Worm (Caenorhabditis elegans) whole organism, L4 larva: Measurements from ENCODE around the gene spi-1.

Experiments used
- F10B5.3 ChIP-seq: sonication (generic microtip); optimal IDR thresholded peaks from 2 replicates; lab custom pipeline; 2016; ENCODE audit warnings: mild to moderate bottlenecking, missing genetic modification characterization, missing compliant biosample characterization
- Y48G9A.11 ChIP-seq: fragments of 200-800 bp; sonication (Bioruptor generic); IDR thresholded peaks from 2 replicates; pipeline ENCODE4 v1.3.6; 2022; ENCODE audit warnings: missing genetic modification reagents, missing genetic modification characterization, missing compliant biosample characterization
- ZK546.5 ChIP-seq, 2 experiments: sonication (generic microtip); optimal IDR thresholded peaks; 2 replicates each; lab custom pipeline; 2017; ENCODE audit warnings: missing biosample characterization in 2 of 2, missing genetic modification characterization in 2 of 2
- aha-1 ChIP-seq: fragments of 150-350 bp; peaks from one replicate; lab custom pipeline; 2014; ENCODE audit warnings: missing biosample characterization, missing genetic modification characterization
- ama-1 ChIP-seq: fragments of 150-350 bp; optimal IDR thresholded peaks from 2 replicates; lab custom pipeline; 2014; ENCODE audit warnings: inconsistent platforms, mixed read lengths
- arid-1 ChIP-seq: fragments of 200-800 bp; sonication (Bioruptor generic); conservative IDR thresholded peaks from 2 replicates; pipeline ENCODE4 v1.3.6; 2022; ENCODE audit warnings: missing genetic modification reagents, missing genetic modification characterization, missing compliant biosample characterization
- attf-4 ChIP-seq: sonication (generic microtip); optimal IDR thresholded peaks from 3 replicates; lab custom pipeline; 2017; ENCODE audit warnings: missing biosample characterization, missing genetic modification characterization
- ceh-28 ChIP-seq: fragments of 150-350 bp; optimal IDR thresholded peaks from 2 replicates; lab custom pipeline; 2014; ENCODE audit warnings: missing biosample characterization, missing genetic modification reagents, missing genetic modification characterization
- ceh-82 ChIP-seq: sonication (generic microtip); optimal IDR thresholded peaks from 2 replicates; lab custom pipeline; 2017; ENCODE audit warnings: missing biosample characterization, missing genetic modification characterization
- cey-2 ChIP-seq: sonication (generic microtip); optimal IDR thresholded peaks from 3 replicates; lab custom pipeline; 2017; ENCODE audit warnings: missing genetic modification characterization, mild to moderate bottlenecking, missing compliant biosample characterization, antibody characterized with exemption, borderline replicate concordance; ENCODE audit not compliant: insufficient read depth
- daf-19 ChIP-seq: fragments of 200-800 bp; sonication (Bioruptor generic); conservative IDR thresholded peaks from 2 replicates; pipeline ENCODE4 v1.3.6; 2022; ENCODE audit warnings: missing genetic modification characterization, missing compliant biosample characterization
- dmd-8 ChIP-seq: fragments of 200-800 bp; sonication (Bioruptor generic); IDR thresholded peaks from 2 replicates; pipeline ENCODE4 v1.3.6; 2022; ENCODE audit warnings: missing genetic modification characterization, missing compliant biosample characterization
- egl-27 ChIP-seq: sonication (generic microtip); optimal IDR thresholded peaks from 3 replicates; lab custom pipeline; 2017; ENCODE audit warnings: missing biosample characterization, missing genetic modification reagents, missing genetic modification characterization
- egl-43 ChIP-seq: fragments of 200-800 bp; sonication (Bioruptor generic); IDR thresholded peaks from 2 replicates; pipeline ENCODE4 v1.3.6; 2022; ENCODE audit warnings: missing genetic modification reagents, missing genetic modification characterization, missing compliant biosample characterization
- fos-1 ChIP-seq: fragments of 150-350 bp; optimal IDR thresholded peaks from 2 replicates; lab custom pipeline; 2014; ENCODE audit warnings: missing biosample characterization, missing genetic modification characterization
- hlh-11 ChIP-seq: fragments of 200-800 bp; sonication (Bioruptor generic); optimal IDR thresholded peaks from 2 replicates; lab custom pipeline; 2018; ENCODE audit warnings: mild to moderate bottlenecking, missing genetic modification characterization, missing compliant biosample characterization
- lim-7 ChIP-seq: fragments of 200-800 bp; sonication (Bioruptor generic); IDR thresholded peaks from 2 replicates; pipeline ENCODE4 v1.3.6; 2022; ENCODE audit warnings: missing genetic modification characterization, missing compliant biosample characterization
- lin-13 ChIP-seq: fragments of 150-350 bp; optimal IDR thresholded peaks from 2 replicates; lab custom pipeline; 2014; ENCODE audit warnings: missing biosample characterization, missing genetic modification reagents, missing genetic modification characterization
- lir-3 ChIP-seq: sonication (generic microtip); optimal IDR thresholded peaks from 2 replicates; lab custom pipeline; 2016; ENCODE audit warnings: mild to moderate bottlenecking, missing genetic modification characterization, missing compliant biosample characterization
- nhr-102 ChIP-seq: sonication (generic microtip); optimal IDR thresholded peaks from 2 replicates; lab custom pipeline; 2016; ENCODE audit warnings: mild to moderate bottlenecking, missing genetic modification characterization, moderate library complexity, missing compliant biosample characterization
- nhr-111 ChIP-seq: fragments of 200-800 bp; sonication (Bioruptor generic); optimal IDR thresholded peaks from 2 replicates; lab custom pipeline; 2018; ENCODE audit warnings: mild to moderate bottlenecking, missing genetic modification characterization, missing compliant biosample characterization
- nhr-28 ChIP-seq: fragments of 150-350 bp; optimal IDR thresholded peaks from 2 replicates; lab custom pipeline; 2014; ENCODE audit warnings: missing biosample characterization, missing genetic modification characterization
- nhr-48 ChIP-seq: sonication (generic microtip); optimal IDR thresholded peaks from 2 replicates; lab custom pipeline; 2016; ENCODE audit warnings: mild to moderate bottlenecking, missing genetic modification characterization, missing compliant biosample characterization
- nhr-76 ChIP-seq: fragments of 150-350 bp; optimal IDR thresholded peaks from 2 replicates; lab custom pipeline; 2014; ENCODE audit warnings: missing biosample characterization, missing genetic modification characterization
- pqm-1 ChIP-seq: sonication (generic microtip); optimal IDR thresholded peaks from 2 replicates; lab custom pipeline; 2017; ENCODE audit warnings: missing biosample characterization, missing genetic modification characterization
- sdz-12 ChIP-seq: fragments of 200-800 bp; sonication (Bioruptor generic); optimal IDR thresholded peaks from 2 replicates; lab custom pipeline; 2018; ENCODE audit warnings: mild to moderate bottlenecking, missing genetic modification characterization, missing compliant biosample characterization
- snpc-4 ChIP-seq: fragments of 150-350 bp; optimal IDR thresholded peaks from 2 replicates; lab custom pipeline; 2014; ENCODE audit warnings: missing biosample characterization, missing genetic modification characterization
- tag-97 ChIP-seq: fragments of 200-800 bp; sonication (Bioruptor generic); IDR thresholded peaks from 2 replicates; pipeline ENCODE4 v1.3.6; 2022; ENCODE audit warnings: missing genetic modification characterization, missing compliant biosample characterization
- unc-39 ChIP-seq: sonication (generic microtip); optimal IDR thresholded peaks from 2 replicates; lab custom pipeline; 2017; ENCODE audit warnings: missing biosample characterization, missing genetic modification characterization
- unc-62 ChIP-seq, 3 experiments: fragments of 150-350 bp in 1 of 3; sonication (generic microtip); optimal IDR thresholded peaks in 2 of 3; peaks in 1 of 3; 1 replicate in 1 of 3; 2 replicates in 2 of 3; lab custom pipeline; 2014 to 2017; ENCODE audit warnings: missing biosample characterization in 3 of 3, missing genetic modification characterization in 3 of 3, missing genetic modification reagents in 3 of 3, missing genotype in 1 of 3
- vab-7 ChIP-seq: fragments of 200-800 bp; sonication (Bioruptor generic); IDR thresholded peaks from 2 replicates; pipeline ENCODE4 v1.3.6; 2022; ENCODE audit warnings: missing genetic modification reagents, missing genetic modification characterization, missing compliant biosample characterization
- zfp-2 ChIP-seq: sonication (generic microtip); optimal IDR thresholded peaks from 2 replicates; lab custom pipeline; 2016; ENCODE audit warnings: mild to moderate bottlenecking, missing genetic modification characterization, missing compliant biosample characterization
- ztf-11 ChIP-seq: fragments of 150-350 bp; optimal IDR thresholded peaks from 2 replicates; lab custom pipeline; 2014; ENCODE audit warnings: missing biosample characterization, missing genetic modification characterization
- ztf-7 ChIP-seq: fragments of 150-350 bp; optimal IDR thresholded peaks from 2 replicates; lab custom pipeline; 2014; ENCODE audit warnings: missing biosample characterization, missing genetic modification characterization

spi-1 gene

DNA sequence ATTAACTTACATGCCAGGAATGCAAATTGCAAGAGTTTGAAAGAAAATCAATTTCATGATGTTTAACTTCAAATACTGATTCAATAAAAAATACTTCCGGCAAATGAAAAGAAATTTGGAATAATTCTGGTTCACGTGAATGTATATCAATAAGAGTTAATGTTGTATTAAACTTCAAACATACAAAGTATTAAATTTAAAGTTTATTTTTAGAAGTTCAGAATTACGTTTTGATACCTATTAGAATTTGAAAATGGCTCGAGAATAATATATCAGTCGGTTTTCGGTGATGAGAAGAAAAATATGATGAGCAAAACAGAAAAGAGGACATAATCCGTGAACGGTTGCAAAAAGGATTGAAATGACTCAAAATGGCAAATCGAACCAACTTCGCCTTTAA is 6.4 kb upstream of the spi-1 start, which contains the start of gene D1022.9:
TSS of gene D1022.9 (minus strand) at position 101 of the 400 bp plus-strand sequence.
- TF ChIP-seq tag-97 (GFP tag; lab: Robert Waterston, UW) (no peak), fos-1 (tag; lab: Kevin White, UChicago) (no peak), ceh-82 (tag; lab: Kevin White, UChicago) (no peak), arid-1 (no peak), cey-2 (tag; lab: Kevin White, UChicago) (no peak), egl-27 (no peak), nhr-48 (tag; lab: Kevin White, UChicago) (no peak), ceh-28 (tag; lab: Kevin White, UChicago) (no peak), hlh-11 (tag; lab: Kevin White, UChicago) (no peak), lin-13 (GFP tag; lab: Kevin White, UChicago) (no peak), sdz-12 (GFP tag; lab: Kevin White, UChicago) (no peak), nhr-111 (no peak), attf-4 (tag; lab: Kevin White, UChicago) (no peak), ztf-7 (no peak), F10B5.3 (no peak), ama-1 (no peak), unc-62 (GFP tag; optimal IDR thresholded peaks at IDR 0.05 in 1 of 2; lab: Kevin White, UChicago) (no peak), unc-62 (tag; optimal IDR thresholded peaks at IDR 0.05; lab: Kevin White, UChicago) (no peak), egl-43 (no peak), lir-3 (tag; lab: Kevin White, UChicago) (no peak)
- TF ChIP-seq, all 104 proteins: peak for 0

DNA sequence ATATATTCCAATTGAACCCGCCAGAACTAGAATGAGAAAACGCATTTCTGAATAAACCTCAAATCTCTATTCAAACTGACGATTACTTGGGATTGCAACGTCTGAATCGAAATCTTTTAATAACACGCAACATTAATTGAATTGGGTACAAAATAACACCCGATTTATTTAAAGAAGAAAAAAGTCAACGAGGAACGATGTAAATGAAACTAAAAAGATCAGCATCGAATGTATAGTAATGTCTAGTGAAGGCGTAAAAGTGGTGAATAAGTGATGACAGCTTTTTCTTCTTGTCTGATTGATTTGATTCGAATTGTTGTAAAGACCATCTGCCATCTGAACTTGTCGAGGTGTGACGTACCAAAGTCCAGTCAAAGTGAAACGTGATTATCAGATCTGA is 2.4 kb upstream of the spi-1 start, which contains the start of gene nas-23:
TSS of gene nas-23 (minus strand) at position 101 of the 400 bp plus-strand sequence.
- TF ChIP-seq aha-1 (tag; lab: Kevin White, UChicago) (peak; percentile 73), Y48G9A.11 (GFP tag; lab: Robert Waterston, UW) (no peak)
- TF ChIP-seq, all 104 proteins: peak for 1

ce11 chrII:7494155-7494554 is 1.9 kb upstream of the spi-1 start, which contains the start of gene R10H1.1:
Gene R10H1.1, plus strand, starts transcription at chrII:7494455.
- TF ChIP-seq nhr-28 (tag; lab: Kevin White, UChicago) (peak; percentile 42), pqm-1 (peak; percentile 63), ZK546.5 (tag; optimal IDR thresholded peaks at IDR 0.05; lab: Kevin White, UChicago) (no peak), lir-3 (tag; lab: Kevin White, UChicago) (no peak)

DNA sequence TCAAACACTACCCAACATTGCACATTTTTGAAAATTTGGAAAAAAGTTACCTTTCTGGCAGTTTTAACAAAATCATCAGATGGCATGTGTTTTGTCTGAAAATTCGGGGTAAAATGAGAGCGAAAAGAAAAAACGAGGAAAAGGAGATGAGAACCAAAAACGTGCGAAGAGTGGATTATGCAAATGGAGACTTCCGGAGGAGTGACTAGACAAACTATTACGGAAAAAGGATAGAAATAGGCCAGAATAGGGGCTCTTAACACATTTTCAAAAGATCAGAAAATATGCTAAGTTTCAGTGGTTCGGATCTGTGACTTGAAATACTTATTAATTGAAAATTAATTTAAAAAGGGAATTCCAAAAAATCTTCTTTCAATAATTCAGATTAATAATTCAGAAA is 3.3 kb downstream of the spi-1 start, which contains the start of gene srab-14:
TSS of gene srab-14 (minus strand) at position 101 of the 400 bp plus-strand sequence.
- no peak for TF ChIP-seq nhr-76 (tag; lab: Kevin White, UChicago)
- no peak for TF ChIP-seq ztf-11 (tag; lab: Kevin White, UChicago)
- no peak for TF ChIP-seq daf-19 (GFP tag; lab: Robert Waterston, UW)
- no peak for TF ChIP-seq egl-43
- no peak for TF ChIP-seq dmd-8 (GFP tag; lab: Robert Waterston, UW)
- no peak for TF ChIP-seq nhr-102 (tag; lab: Kevin White, UChicago)
- no peak for TF ChIP-seq unc-62 (GFP tag; optimal IDR thresholded peaks at IDR 0.05 in 1 of 2; lab: Kevin White, UChicago)
- no peak for TF ChIP-seq unc-62 (tag; optimal IDR thresholded peaks at IDR 0.05; lab: Kevin White, UChicago)
- TF ChIP-seq zfp-2 = no peak
- no peak for TF ChIP-seq vab-7 (GFP tag; lab: Robert Waterston, UW)

DNA sequence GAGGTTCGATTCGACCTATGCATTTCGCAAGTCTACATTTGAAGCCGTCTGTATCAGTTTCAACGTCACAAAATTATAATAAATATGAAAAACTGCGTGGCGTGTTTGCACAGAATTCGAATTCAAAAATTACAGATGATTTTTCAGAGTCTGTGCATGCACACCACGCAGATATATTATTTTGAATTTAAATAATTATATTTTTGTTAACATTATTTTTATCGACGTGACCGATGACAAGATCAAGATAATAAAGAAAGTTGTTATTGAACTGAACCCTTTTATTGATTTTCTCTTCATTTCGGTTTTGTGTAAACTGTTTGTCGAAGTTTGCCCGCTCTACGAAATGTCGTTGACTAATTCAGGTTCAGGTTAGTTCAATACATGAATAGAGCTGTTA is 9.0 kb downstream of the spi-1 start, which contains the start of gene C28F5.1:
TSS of gene C28F5.1 (plus strand) at position 301 of the 400 bp plus-strand sequence.
- TF ChIP-seq egl-43 (no peak), unc-39 (tag; lab: Kevin White, UChicago) (no peak), lim-7 (no peak), snpc-4 (tag; lab: Kevin White, UChicago) (no peak), pqm-1 (no peak)
- TF ChIP-seq, all 104 proteins: peak for 0
